Comparison of ENCODE assay signal across 5 fruit fly cellular contexts in the genomic region with DNA sequence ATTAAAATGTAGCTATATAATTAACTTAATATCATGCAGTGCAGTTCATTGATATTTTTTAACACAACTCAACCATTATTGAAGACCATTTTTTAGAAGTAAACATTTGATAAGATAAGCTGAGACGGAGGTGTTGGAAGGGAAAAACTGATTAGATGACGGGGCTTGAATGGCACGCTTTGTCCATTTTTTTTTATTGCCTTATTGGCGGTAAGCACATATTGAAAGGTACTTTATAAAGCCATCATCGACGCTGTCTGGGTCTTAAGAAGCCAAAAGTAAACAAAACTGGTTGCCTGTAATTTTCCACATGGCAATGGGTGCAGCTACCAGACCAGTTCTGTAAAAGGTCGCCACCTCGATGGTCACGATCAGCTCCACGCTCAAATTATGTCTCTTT.
TF ChIP-seq lines count a peak whose summit lies in the region.

No protein-coding gene starts in this region.

- TF ChIP-seq CTCF in whole organism, embryonic (GFP tag; optimal IDR thresholded peaks at IDR 0.05; lab: Kevin White, UChicago), result no peak

TF ChIP-seq in whole organism, adult, 20 proteins besides CTCF, POLR2A, EP300 and RAD21:
- TF ChIP-seq Clk (GFP tag; optimal IDR thresholded peaks at IDR 0.05; lab: Kevin White, UChicago) (no peak), Mnt (GFP tag; optimal IDR thresholded peaks at IDR 0.05; lab: Kevin White, UChicago) (peak; percentile 29), cic (GFP tag; optimal IDR thresholded peaks at IDR 0.05; lab: Kevin White, UChicago) (peak; percentile 91), CG5204 (GFP tag; optimal IDR thresholded peaks at IDR 0.05; lab: Kevin White, UChicago) (no peak)

TF ChIP-seq in whole organism, embryonic, 481 proteins besides CTCF, POLR2A, EP300 and RAD21 (continues in another document):
- TF ChIP-seq MTF-1 (GFP tag; optimal IDR thresholded peaks at IDR 0.05; lab: Kevin White, UChicago; ENCODE audit: borderline replicate concordance) (peak; percentile 13), HLH3B (GFP tag; IDR thresholded peaks at IDR 0.05; lab: Robert Waterston, UW) (0 out of 2 replicates have a peak, but pooled peaks have one; percentile 4), GATAe (GFP tag; conservative IDR thresholded peaks at IDR 0.05; lab: Robert Waterston, UW) (peak; percentile 69), gro (GFP tag; optimal IDR thresholded peaks at IDR 0.05; lab: Kevin White, UChicago) (no peak), lab (GFP tag; optimal IDR thresholded peaks at IDR 0.05; lab: Kevin White, UChicago) (peak; percentile 49), CG8290 (GFP tag; optimal IDR thresholded peaks at IDR 0.05; lab: Kevin White, UChicago) (no peak), CG8290 (tag; optimal IDR thresholded peaks at IDR 0.05; lab: Kevin White, UChicago) (peak in 1 of 2 experiments; percentile 19), CG17568 (GFP tag; optimal IDR thresholded peaks at IDR 0.05; lab: Kevin White, UChicago) (peak; percentile 46), exex (tag; optimal IDR thresholded peaks at IDR 0.05; lab: Kevin White, UChicago) (peak; percentile 81), chinmo (GFP tag; IDR thresholded peaks at IDR 0.05; lab: Robert Waterston, UW; ENCODE audit: partially characterized antibody) (0 out of 4 replicates have a peak, but pooled peaks have one; percentile 19), Stat92E (GFP tag; optimal IDR thresholded peaks at IDR 0.05; lab: Kevin White, UChicago) (peak in 1 of 3 experiments; percentile 39), CG8281 (tag; optimal IDR thresholded peaks at IDR 0.05; lab: Kevin White, UChicago) (peak; percentile 88), dm (GFP tag; optimal IDR thresholded peaks at IDR 0.05; lab: Kevin White, UChicago) (no peak), salm (tag; optimal IDR thresholded peaks at IDR 0.05; lab: Kevin White, UChicago) (peak; percentile 13), CG12769 (tag; optimal IDR thresholded peaks at IDR 0.05; lab: Kevin White, UChicago) (peak; percentile 4), sqz (GFP tag; optimal IDR thresholded peaks at IDR 0.05; lab: Kevin White, UChicago) (peak; percentile 77), CG10543 (GFP tag; optimal IDR thresholded peaks at IDR 0.05; lab: Kevin White, UChicago) (peak; percentile 26), Xbp1 (GFP tag; optimal IDR thresholded peaks at IDR 0.05; lab: Kevin White, UChicago) (no peak), CG4854 (GFP tag; optimal IDR thresholded peaks at IDR 0.05; lab: Kevin White, UChicago) (no peak)

TF ChIP-seq in whole organism, prepupa, 60 proteins besides CTCF, POLR2A, EP300 and RAD21:
- no peak for TF ChIP-seq achi (GFP tag; optimal IDR thresholded peaks at IDR 0.05; lab: Kevin White, UChicago)
- peak; percentile 3 for TF ChIP-seq CG6808 (GFP tag; optimal IDR thresholded peaks at IDR 0.05; lab: Kevin White, UChicago)
- no peak for TF ChIP-seq Sox102F (GFP tag; optimal IDR thresholded peaks at IDR 0.05; lab: Kevin White, UChicago)
- peak; percentile 62 for TF ChIP-seq vri (GFP tag; optimal IDR thresholded peaks at IDR 0.05; lab: Kevin White, UChicago)
- no peak for TF ChIP-seq Sox14 (GFP tag; optimal IDR thresholded peaks at IDR 0.05; lab: Kevin White, UChicago)
- TF ChIP-seq CG10631 (GFP tag; optimal IDR thresholded peaks at IDR 0.05; lab: Kevin White, UChicago), result no peak
- TF ChIP-seq CG6792 (GFP tag; optimal IDR thresholded peaks at IDR 0.05; lab: Kevin White, UChicago), result no peak
- peak; percentile 31 for TF ChIP-seq Eip78C (GFP tag; lab: Kevin White, UChicago)
- TF ChIP-seq eg (GFP tag; IDR thresholded peaks at IDR 0.05; lab: Robert Waterston, UW), result no peak
- no peak for TF ChIP-seq dsx (GFP tag; optimal IDR thresholded peaks at IDR 0.05; lab: Kevin White, UChicago; ENCODE audit: poor library complexity, severe bottlenecking)
- TF ChIP-seq pdm3 (GFP tag; optimal IDR thresholded peaks at IDR 0.05; lab: Kevin White, UChicago), result no peak
- TF ChIP-seq CG6854 (GFP tag; optimal IDR thresholded peaks at IDR 0.05; lab: Kevin White, UChicago), result no peak
- TF ChIP-seq CG31627 (GFP tag; optimal IDR thresholded peaks at IDR 0.05; lab: Kevin White, UChicago), result no peak
- no peak for TF ChIP-seq CG6163 (GFP tag; IDR thresholded peaks at IDR 0.05; lab: Robert Waterston, UW)
- TF ChIP-seq fkh (GFP tag; optimal IDR thresholded peaks at IDR 0.05; lab: Kevin White, UChicago), result peak; percentile 56

TF ChIP-seq in whole organism, pupa, 21 proteins besides CTCF, POLR2A, EP300 and RAD21:
- TF ChIP-seq CG14655 (GFP tag; optimal IDR thresholded peaks at IDR 0.05; lab: Kevin White, UChicago) (no peak), CG10348 (GFP tag; IDR thresholded peaks at IDR 0.05; lab: Robert Waterston, UW) (no peak), Pif1A (GFP tag; optimal IDR thresholded peaks at IDR 0.05; lab: Kevin White, UChicago) (no peak), CG9948 (tag; optimal IDR thresholded peaks at IDR 0.05; lab: Kevin White, UChicago) (no peak), EcR (GFP tag; optimal IDR thresholded peaks at IDR 0.05; lab: Kevin White, UChicago) (peak; percentile 1)

TF ChIP-seq in whole organism, wandering third instar larva, 38 proteins besides CTCF, POLR2A, EP300 and RAD21:
- peak; percentile 2 for TF ChIP-seq rgr (GFP tag; optimal IDR thresholded peaks at IDR 0.05; lab: Kevin White, UChicago)
- no peak for TF ChIP-seq dl (GFP tag; optimal IDR thresholded peaks at IDR 0.05; lab: Kevin White, UChicago; ENCODE audit: insufficient read depth in 1 of 2, partially characterized antibody in 2 of 2)
- no peak for TF ChIP-seq br (GFP tag; optimal IDR thresholded peaks at IDR 0.05; lab: Kevin White, UChicago)
- peak; percentile 87 for TF ChIP-seq h (GFP tag; optimal IDR thresholded peaks at IDR 0.05; lab: Kevin White, UChicago)
- no peak for TF ChIP-seq CG9705 (GFP tag; optimal IDR thresholded peaks at IDR 0.05; lab: Kevin White, UChicago)
- no peak for TF ChIP-seq usp (GFP tag; optimal IDR thresholded peaks at IDR 0.05; lab: Kevin White, UChicago)
- no peak for TF ChIP-seq Rel (GFP tag; optimal IDR thresholded peaks at IDR 0.05; lab: Kevin White, UChicago)
- peak; percentile 34 for TF ChIP-seq Rel (tag; optimal IDR thresholded peaks at IDR 0.05; lab: Kevin White, UChicago)
- TF ChIP-seq jim (GFP tag; optimal IDR thresholded peaks at IDR 0.05; lab: Kevin White, UChicago), result no peak
- TF ChIP-seq GATAd (GFP tag; optimal IDR thresholded peaks at IDR 0.05; lab: Kevin White, UChicago), result no peak
- TF ChIP-seq dmrt93B (GFP tag; optimal IDR thresholded peaks at IDR 0.05; lab: Kevin White, UChicago), result no peak
- TF ChIP-seq Sp1 (GFP tag; optimal IDR thresholded peaks at IDR 0.05; lab: Kevin White, UChicago), result peak; percentile 21
- TF ChIP-seq sv (GFP tag; optimal IDR thresholded peaks at IDR 0.05; lab: Kevin White, UChicago), result no peak
- peak; percentile 13 for TF ChIP-seq CrebA (GFP tag; optimal IDR thresholded peaks at IDR 0.05; lab: Kevin White, UChicago; ENCODE audit: borderline replicate concordance)
- TF ChIP-seq OdsH (GFP tag; optimal IDR thresholded peaks at IDR 0.05; lab: Kevin White, UChicago), result peak; percentile 7
- no peak for TF ChIP-seq tai (GFP tag; optimal IDR thresholded peaks at IDR 0.05; lab: Kevin White, UChicago)
- peak; percentile 13 for TF ChIP-seq fru (GFP tag; optimal IDR thresholded peaks at IDR 0.05; lab: Kevin White, UChicago)
TF ChIP-seq in whole organism, wandering third instar larva: peak in this region for 7.
